Worm (Caenorhabditis elegans): ENCODE results near the gene str-185.
A peak's percentile ranks its signal among the peaks of the same experiment; 100 is the strongest.

The str-185 gene

DNA sequence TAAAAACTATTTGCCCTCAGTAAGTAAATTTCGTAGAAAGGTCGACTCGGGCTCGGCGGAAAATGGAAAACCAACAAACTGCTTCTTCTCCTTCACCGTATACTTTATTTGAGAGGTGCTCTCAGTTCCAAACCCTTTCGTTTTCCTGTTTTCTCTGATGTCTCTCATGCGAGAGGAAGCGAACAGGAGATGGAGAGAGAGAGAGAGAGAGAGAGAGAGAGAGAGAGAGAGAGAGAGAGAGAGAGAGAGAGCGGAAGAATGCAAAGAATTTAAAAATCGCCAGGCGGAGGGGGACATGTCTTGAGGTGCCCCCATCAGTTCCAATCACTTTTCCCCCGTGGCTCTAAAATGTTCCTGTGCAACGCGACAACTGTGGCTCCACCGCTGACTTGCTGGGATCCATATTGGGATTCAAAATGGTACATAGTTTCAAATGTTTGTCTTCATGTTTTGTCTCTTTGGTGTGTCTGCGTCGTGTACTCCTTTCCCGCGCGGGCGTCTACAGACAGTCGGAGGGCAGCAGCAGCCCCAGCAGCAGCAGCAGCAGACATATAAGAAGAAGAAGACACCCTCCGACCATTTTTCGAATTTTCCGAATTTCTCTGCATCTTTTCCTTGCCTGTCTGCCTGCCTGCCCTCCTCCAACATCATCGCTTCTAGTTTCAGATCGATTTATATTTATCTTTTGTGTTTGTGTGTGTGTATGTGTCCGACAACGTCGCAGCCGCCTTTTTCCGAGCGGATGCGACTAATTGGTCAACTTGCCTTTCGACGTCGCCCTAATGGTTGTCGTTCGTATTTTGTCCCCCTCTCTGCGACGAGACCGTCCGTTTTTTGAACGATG, 24.8 kb upstream of the str-185 start, which contains the start of gene R08C7.11 (continued):
- TF ChIP-seq F39B2.1 (GFP tag; IDR thresholded peaks at IDR 0.05) (no peak), mcd-1 (GFP tag; IDR thresholded peaks at IDR 0.05) (peak; percentile 7; the same call in 1 of the 2 replicates), C17E4.6 (GFP tag; IDR thresholded peaks at IDR 0.05) (no peak), ztf-6 (GFP tag; IDR thresholded peaks at IDR 0.05) (no peak), nfya-1 (tag; optimal IDR thresholded peaks at IDR 0.05; ENCODE audit: borderline replicate concordance, insufficient read depth) (no peak), xnd-1 (tag; optimal IDR thresholded peaks at IDR 0.05) (no peak), ceh-100 (GFP tag; IDR thresholded peaks at IDR 0.05) (no peak), lsy-27 (tag; optimal IDR thresholded peaks at IDR 0.05; ENCODE audit: borderline replicate concordance, insufficient read depth) (no peak), hrde-1 (tag; optimal IDR thresholded peaks at IDR 0.05; ENCODE audit: borderline replicate concordance) (no peak), ztf-28 (GFP tag; IDR thresholded peaks at IDR 0.05) (no peak), ama-1 (optimal IDR thresholded peaks at IDR 0.05) (no peak), ama-1 (GFP tag; optimal IDR thresholded peaks at IDR 0.05) (no peak), F23B12.7 (tag; optimal IDR thresholded peaks at IDR 0.05; ENCODE audit: insufficient read depth) (no peak), snpc-1.1 (tag; optimal IDR thresholded peaks at IDR 0.05; ENCODE audit: insufficient read depth) (no peak), B0261.1 (tag; optimal IDR thresholded peaks at IDR 0.05) (no peak), nhr-90 (tag; optimal IDR thresholded peaks at IDR 0.05) (no peak), bed-1 (GFP tag; IDR thresholded peaks at IDR 0.05) (no peak), ztf-26 (tag; optimal IDR thresholded peaks at IDR 0.05) (no peak), hmg-20 (GFP tag; IDR thresholded peaks at IDR 0.05) (no peak), F10E7.11 (tag; optimal IDR thresholded peaks at IDR 0.05) (no peak), nhr-27 (tag; optimal IDR thresholded peaks at IDR 0.05) (no peak), atf-7 (tag; optimal IDR thresholded peaks at IDR 0.05) (peak; percentile 53), T07F8.4 (tag; optimal IDR thresholded peaks at IDR 0.05) (no peak), tbp1 (GFP tag; optimal IDR thresholded peaks at IDR 0.05) (no peak), egl-44 (GFP tag; IDR thresholded peaks at IDR 0.05) (peak; percentile 71; the same call in 1 of the 2 replicates), ZK185.1 (tag; optimal IDR thresholded peaks at IDR 0.05; ENCODE audit: poor library complexity, severe bottlenecking) (no peak), lin-35 (GFP tag; optimal IDR thresholded peaks at IDR 0.05) (no peak), T26A5.8 (tag; optimal IDR thresholded peaks at IDR 0.05) (no peak), somi-1 (GFP tag; optimal IDR thresholded peaks at IDR 0.05) (no peak), D2030.7 (GFP tag; IDR thresholded peaks at IDR 0.05) (no peak), K12H6.12 (tag; optimal IDR thresholded peaks at IDR 0.05) (peak; percentile 5), lin-40 (tag; optimal IDR thresholded peaks at IDR 0.05) (peak; percentile 32), F52B5.7 (tag; optimal IDR thresholded peaks at IDR 0.05) (no peak), sea-2 (GFP tag; IDR thresholded peaks at IDR 0.05) (no peak), ceh-27 (GFP tag; optimal IDR thresholded peaks at IDR 0.05) (no peak), aptf-2 (GFP tag; conservative IDR thresholded peaks at IDR 0.05) (no peak), Y53F4B.3 (GFP tag; IDR thresholded peaks at IDR 0.05) (no peak), F57C9.4 (tag; optimal IDR thresholded peaks at IDR 0.05) (no peak), lin-26 (GFP tag; IDR thresholded peaks at IDR 0.05) (no peak), Y67H2A.10 (GFP tag; conservative IDR thresholded peaks at IDR 0.05) (no peak), egrh-3 (GFP tag; IDR thresholded peaks at IDR 0.05) (peak; percentile 49), ets-4 (GFP tag; optimal IDR thresholded peaks at IDR 0.05) (no peak), B0336.3 (GFP tag; IDR thresholded peaks at IDR 0.05) (peak; percentile 36; the same call in 1 of the 2 replicates), let-526 (GFP tag; IDR thresholded peaks at IDR 0.05) (no peak), hlh-12 (tag; optimal IDR thresholded peaks at IDR 0.05) (no peak), F33H1.4 (GFP tag; IDR thresholded peaks at IDR 0.05) (no peak), efl-1 (GFP tag; optimal IDR thresholded peaks at IDR 0.05) (no peak)
